Worm (Caenorhabditis elegans): Measurements from ENCODE around the gene F54C8.7.

F54C8.7 gene

DNA sequence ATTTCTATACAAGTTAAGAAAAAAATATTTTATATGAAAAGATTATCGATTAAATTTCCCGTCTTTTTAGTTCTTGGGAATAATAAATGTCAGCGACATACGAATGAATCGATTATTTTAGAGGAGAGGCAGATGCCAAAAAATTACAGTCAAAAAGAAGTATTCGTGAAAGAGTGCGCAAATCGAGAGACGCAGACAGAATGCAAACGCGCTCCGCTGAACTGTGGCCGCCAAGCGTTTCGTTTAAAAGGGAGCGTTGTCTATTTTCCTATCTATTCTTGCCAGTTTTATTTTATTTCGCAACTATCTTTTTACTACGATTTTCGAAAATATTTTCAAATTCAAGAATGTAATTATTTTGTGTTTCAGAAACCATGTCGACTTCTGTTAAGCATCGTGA is 13.2 kb upstream of the F54C8.7 start, which contains the start of gene baf-1 (continued):
- TF ChIP-seq xbp-1 (tag; optimal IDR thresholded peaks at IDR 0.05) (peak; percentile 65), nhr-90 (tag; optimal IDR thresholded peaks at IDR 0.05; ENCODE audit: poor library complexity) (peak; percentile 77), mef-2 (tag; optimal IDR thresholded peaks at IDR 0.05) (no peak), nhr-71 (tag; optimal IDR thresholded peaks at IDR 0.05) (peak; percentile 77), nhr-85 (tag) (peak; percentile 77), isw-1 (GFP tag; IDR thresholded peaks at IDR 0.05) (peak; percentile 57), F16B12.6 (tag; optimal IDR thresholded peaks at IDR 0.05) (peak; percentile 40), pax-3 (tag; optimal IDR thresholded peaks at IDR 0.05) (peak; percentile 19), snpc-4 (tag; optimal IDR thresholded peaks at IDR 0.05) (peak; percentile 76), nhr-20 (tag; optimal IDR thresholded peaks at IDR 0.05) (peak; percentile 66), C34B4.2 (tag; optimal IDR thresholded peaks at IDR 0.05) (no peak), vab-15 (tag; optimal IDR thresholded peaks at IDR 0.05) (no peak), egl-27 (tag; optimal IDR thresholded peaks at IDR 0.05) (no peak), snu-23 (GFP tag; optimal IDR thresholded peaks at IDR 0.05) (peak; percentile 60), C16A3.4 (tag; optimal IDR thresholded peaks at IDR 0.05) (peak; percentile 50), ztf-4 (tag; optimal IDR thresholded peaks at IDR 0.05) (no peak), hlh-4 (tag; optimal IDR thresholded peaks at IDR 0.05) (no peak), grh-1 (GFP tag; IDR thresholded peaks at IDR 0.05) (no peak), skn-1 (tag; optimal IDR thresholded peaks at IDR 0.05) (peak; percentile 81), lsy-2 (tag; optimal IDR thresholded peaks at IDR 0.05) (peak; percentile 68 to 83), tbx-2 (tag; optimal IDR thresholded peaks at IDR 0.05) (peak; percentile 60), C04F5.9 (tag; optimal IDR thresholded peaks at IDR 0.05) (no peak), nhr-12 (tag; optimal IDR thresholded peaks at IDR 0.05) (no peak), jun-1 (tag; optimal IDR thresholded peaks at IDR 0.05) (peak; percentile 15), nhr-28 (tag; optimal IDR thresholded peaks at IDR 0.05) (no peak), ets-5 (GFP tag; IDR thresholded peaks at IDR 0.05) (no peak), aha-1 (tag; optimal IDR thresholded peaks at IDR 0.05) (no peak), efl-3 (GFP tag; optimal IDR thresholded peaks at IDR 0.05) (no peak), nhr-47 (tag; optimal IDR thresholded peaks at IDR 0.05) (peak; percentile 78)

DNA sequence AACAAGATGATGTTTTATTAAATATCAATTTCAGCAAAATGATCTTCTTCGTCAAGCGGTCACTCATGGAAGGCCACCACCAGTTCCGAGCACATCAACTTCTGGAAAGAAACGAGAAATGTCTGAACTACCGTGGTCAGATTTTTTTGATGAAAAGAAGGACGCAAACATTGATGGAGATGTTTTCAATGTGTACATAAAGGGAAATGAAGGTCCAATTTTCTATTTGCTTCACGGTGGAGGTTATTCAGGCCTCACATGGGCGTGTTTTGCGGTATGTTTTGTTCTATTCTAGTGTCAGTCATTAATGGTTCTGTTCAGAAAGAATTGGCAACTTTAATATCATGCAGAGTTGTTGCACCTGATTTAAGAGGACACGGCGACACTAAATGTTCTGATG is 12.0 kb upstream of the F54C8.7 start, which contains the start of gene B0464.6:
Gene B0464.6, minus strand, starts transcription at position 101 of the 400 bp plus-strand sequence.
- TF ChIP-seq aly-2 (tag; optimal IDR thresholded peaks at IDR 0.05) (no peak), nhr-237 (tag; optimal IDR thresholded peaks at IDR 0.05) (no peak), sptf-1 (tag; optimal IDR thresholded peaks at IDR 0.05) (no peak), jun-1 (tag; optimal IDR thresholded peaks at IDR 0.05) (no peak), lin-13 (GFP tag; optimal IDR thresholded peaks at IDR 0.05) (no peak), zip-4 (GFP tag; optimal IDR thresholded peaks at IDR 0.05) (no peak), lir-3 (tag; optimal IDR thresholded peaks at IDR 0.05; ENCODE audit: poor library complexity) (no peak), unc-98 (GFP tag; IDR thresholded peaks at IDR 0.05) (no peak), ama-1 (optimal IDR thresholded peaks at IDR 0.05) (no peak), unc-86 (tag; optimal IDR thresholded peaks at IDR 0.05) (no peak)

DNA sequence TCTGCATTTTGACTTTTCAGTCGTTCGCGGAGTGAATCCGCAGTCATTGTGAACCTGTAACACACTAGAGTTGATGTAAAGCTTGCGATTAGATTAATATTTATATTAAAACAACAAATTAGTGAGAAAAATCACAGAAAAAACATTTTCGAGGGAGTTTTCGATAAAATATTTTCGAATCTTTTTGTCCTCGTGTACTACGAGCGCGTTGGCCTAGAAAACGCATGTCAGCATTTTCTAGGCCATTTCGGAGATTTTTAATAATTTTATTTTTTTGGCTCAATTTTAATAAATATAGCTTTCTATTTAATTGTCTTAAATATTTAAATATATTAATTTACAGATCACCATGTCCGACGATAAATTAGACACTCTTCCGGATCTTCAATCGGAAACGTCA is 11.6 kb upstream of the F54C8.7 start, which contains the start of gene B0464.9:
Gene B0464.9, plus strand, starts transcription at position 344 of the 400 bp plus-strand sequence.
- TF ChIP-seq pqm-1 (tag; optimal IDR thresholded peaks at IDR 0.05): no peak
- no peak for TF ChIP-seq lin-13 (GFP tag; optimal IDR thresholded peaks at IDR 0.05)
- peak; percentile 90 for TF ChIP-seq fkh-4 (tag; optimal IDR thresholded peaks at IDR 0.05; ENCODE audit: borderline replicate concordance)
- TF ChIP-seq nhr-47 (tag; optimal IDR thresholded peaks at IDR 0.05): peak; percentile 83
- TF ChIP-seq nhr-19 (GFP tag; conservative IDR thresholded peaks at IDR 0.05): peak; percentile 70
- TF ChIP-seq unc-30 (tag; optimal IDR thresholded peaks at IDR 0.05): no peak
- TF ChIP-seq elt-3 (tag; optimal IDR thresholded peaks at IDR 0.05): no peak
- peak; percentile 70 for TF ChIP-seq lin-14 (GFP tag; optimal IDR thresholded peaks at IDR 0.05)
- peak; percentile 74 for TF ChIP-seq xbp-1 (tag; optimal IDR thresholded peaks at IDR 0.05)
- no peak for TF ChIP-seq unc-62 (GFP tag; optimal IDR thresholded peaks at IDR 0.05)
- TF ChIP-seq fkh-8 (tag; optimal IDR thresholded peaks at IDR 0.05): peak; percentile 58
- TF ChIP-seq mab-9 (GFP tag; IDR thresholded peaks at IDR 0.05): no peak
- TF ChIP-seq mef-2 (tag; optimal IDR thresholded peaks at IDR 0.05): no peak
- TF ChIP-seq zag-1 (tag; optimal IDR thresholded peaks at IDR 0.05): no peak
- TF ChIP-seq nhr-84 (tag; optimal IDR thresholded peaks at IDR 0.05): no peak
- TF ChIP-seq nhr-11 (tag; optimal IDR thresholded peaks at IDR 0.05): no peak
- TF ChIP-seq alr-1 (tag; optimal IDR thresholded peaks at IDR 0.05; ENCODE audit: borderline replicate concordance): no peak
- TF ChIP-seq C16A3.4 (tag; optimal IDR thresholded peaks at IDR 0.05): peak; percentile 2
- peak; percentile 48 for TF ChIP-seq unc-86 (tag; optimal IDR thresholded peaks at IDR 0.05)
- TF ChIP-seq swsn-7 (tag; optimal IDR thresholded peaks at IDR 0.05): peak; percentile 73
- TF ChIP-seq C04F5.9 (tag; optimal IDR thresholded peaks at IDR 0.05): peak; percentile 79
- TF ChIP-seq pax-3 (tag; optimal IDR thresholded peaks at IDR 0.05): peak; percentile 67
- TF ChIP-seq vab-15 (tag; optimal IDR thresholded peaks at IDR 0.05): no peak
